Worm (Caenorhabditis elegans) whole organism, L4/young adult: ENCODE results near the gene Y39F10A.3.

Source experiments
- dao-5 ChIP-seq: sonication (generic microtip); optimal IDR thresholded peaks from 2 replicates; lab custom pipeline; 2016; ENCODE audit warnings: missing genotype, missing genetic modification characterization, moderate library complexity, missing compliant biosample characterization
- him-1 ChIP-seq: sonication (generic microtip); optimal IDR thresholded peaks from 2 replicates; lab custom pipeline; 2016; ENCODE audit warnings: missing genotype, missing genetic modification reagents, missing genetic modification characterization, missing compliant biosample characterization

ce11 chrII:762942-763341, 19.9 kb downstream of the Y39F10A.3 start:
- TF ChIP-seq him-1 (tag; lab: Kevin White, UChicago) (no peak), dao-5 (tag; lab: Kevin White, UChicago) (no peak)
